Fruit fly (Drosophila melanogaster) S2 (cell line): ENCODE measurements around the gene CG17321.

Source experiments
- CG8478 ChIP-seq: fragments of >200 bp; optimal IDR thresholded peaks from 2 replicates; lab custom pipeline; 2018
- CTCF ChIP-seq, 2 experiments: fragments of >200 bp; optimal IDR thresholded peaks; 2 replicates each; lab custom pipeline; 2018

dm6 chr2L:18900976-18901375 is 56.0 kb downstream of the CG17321 start:
- TF ChIP-seq CG8478 (no peak), CTCF (optimal IDR thresholded peaks at IDR 0.05; lab: Kevin White, UChicago) (no peak)
